5 worm cellular contexts compared by ENCODE assay signal in genomic region chrII:6324086-6324485, ce11.
TF ChIP-seq lines count a peak whose summit lies in the region.

sma-6 (plus strand) TSS chrII:6324484.

TF ChIP-seq in whole organism, L1 larva, 84 proteins besides CTCF, POLR2A, EP300 and RAD21:
- peak in 1 of 6 experiments; percentile 63 for TF ChIP-seq elt-3 (tag; optimal IDR thresholded peaks at IDR 0.05; lab: Kevin White, UChicago)
- no peak for TF ChIP-seq lin-39 (tag; optimal IDR thresholded peaks at IDR 0.05; lab: Kevin White, UChicago)
- peak in 1 of 3 experiments; percentile 7 for TF ChIP-seq dpl-1 (GFP tag; optimal IDR thresholded peaks at IDR 0.05; lab: Kevin White, UChicago)
- TF ChIP-seq vab-15 (tag; optimal IDR thresholded peaks at IDR 0.05; lab: Kevin White, UChicago): no peak
- peak in 1 of 2 experiments; percentile 37 for TF ChIP-seq lin-35 (GFP tag; optimal IDR thresholded peaks at IDR 0.05; lab: Kevin White, UChicago)
- TF ChIP-seq lir-3 (tag; optimal IDR thresholded peaks at IDR 0.05; lab: Kevin White, UChicago; ENCODE audit: poor library complexity): no peak
- TF ChIP-seq pax-3 (tag; optimal IDR thresholded peaks at IDR 0.05; lab: Kevin White, UChicago): no peak
- no peak for TF ChIP-seq efl-1 (optimal IDR thresholded peaks at IDR 0.05; lab: Kevin White, UChicago)
- peak in 1 of 2 experiments; percentile 94 for TF ChIP-seq efl-1 (GFP tag; optimal IDR thresholded peaks at IDR 0.05 in 1 of 2; lab: Kevin White, UChicago)
- TF ChIP-seq blmp-1 (tag; optimal IDR thresholded peaks at IDR 0.05; lab: Kevin White, UChicago): peak; percentile 68
- no peak for TF ChIP-seq nhr-85 (tag; lab: Kevin White, UChicago)
- peak in 1 of 2 experiments; percentile 23 for TF ChIP-seq lsy-2 (tag; optimal IDR thresholded peaks at IDR 0.05; lab: Kevin White, UChicago)
- no peak for TF ChIP-seq elt-2 (tag; optimal IDR thresholded peaks at IDR 0.05; lab: Kevin White, UChicago)
- peak; percentile 46 for TF ChIP-seq lin-14 (GFP tag; optimal IDR thresholded peaks at IDR 0.05; lab: Kevin White, UChicago)
- no peak for TF ChIP-seq nhr-84 (tag; optimal IDR thresholded peaks at IDR 0.05; lab: Kevin White, UChicago)
- TF ChIP-seq snu-23 (GFP tag; optimal IDR thresholded peaks at IDR 0.05; lab: Kevin White, UChicago): peak; percentile 10
- TF ChIP-seq ceh-8 (GFP tag; optimal IDR thresholded peaks at IDR 0.05; lab: Kevin White, UChicago): no peak

TF ChIP-seq in whole organism, L2 larva, 48 proteins besides CTCF, POLR2A, EP300 and RAD21:
- no peak for TF ChIP-seq nhr-129 (tag; optimal IDR thresholded peaks at IDR 0.05; lab: Kevin White, UChicago)
- no peak for TF ChIP-seq egl-27 (tag; optimal IDR thresholded peaks at IDR 0.05; lab: Kevin White, UChicago)
- TF ChIP-seq crh-2 (tag; optimal IDR thresholded peaks at IDR 0.05; lab: Kevin White, UChicago): no peak
- TF ChIP-seq fos-1 (tag; optimal IDR thresholded peaks at IDR 0.05; lab: Kevin White, UChicago): peak; percentile 32
- no peak for TF ChIP-seq Y55F3AM.14 (GFP tag; optimal IDR thresholded peaks at IDR 0.05; lab: Kevin White, UChicago)
- TF ChIP-seq unc-39 (tag; optimal IDR thresholded peaks at IDR 0.05; lab: Kevin White, UChicago): no peak
- TF ChIP-seq sma-3 (GFP tag; optimal IDR thresholded peaks at IDR 0.05; lab: Kevin White, UChicago): peak; percentile 50
- TF ChIP-seq ceh-16 (tag; optimal IDR thresholded peaks at IDR 0.05; lab: Kevin White, UChicago): no peak
- TF ChIP-seq zag-1 (tag; optimal IDR thresholded peaks at IDR 0.05; lab: Kevin White, UChicago): no peak

TF ChIP-seq in whole organism, L3 larva, 47 proteins besides CTCF, POLR2A, EP300 and RAD21:
- TF ChIP-seq ceh-28 (tag; optimal IDR thresholded peaks at IDR 0.05; lab: Kevin White, UChicago) (no peak), fkh-10 (GFP tag; optimal IDR thresholded peaks at IDR 0.05; lab: Kevin White, UChicago) (no peak), nhr-12 (tag; optimal IDR thresholded peaks at IDR 0.05; lab: Kevin White, UChicago) (no peak), nhr-23 (tag; optimal IDR thresholded peaks at IDR 0.05; lab: Kevin White, UChicago) (peak; percentile 18), lsy-12 (tag; optimal IDR thresholded peaks at IDR 0.05; lab: Kevin White, UChicago) (no peak), nhr-237 (tag; optimal IDR thresholded peaks at IDR 0.05; lab: Kevin White, UChicago) (no peak), unc-39 (tag; optimal IDR thresholded peaks at IDR 0.05; lab: Kevin White, UChicago) (no peak), elt-2 (tag; optimal IDR thresholded peaks at IDR 0.05; lab: Kevin White, UChicago) (peak; percentile 30)

TF ChIP-seq in whole organism, L4 larva, 104 proteins besides CTCF, POLR2A, EP300 and RAD21:
- TF ChIP-seq lin-29 (GFP tag; IDR thresholded peaks at IDR 0.05; lab: Robert Waterston, UW): no peak
- no peak for TF ChIP-seq nhr-11 (tag; optimal IDR thresholded peaks at IDR 0.05; lab: Kevin White, UChicago)
- peak; percentile 22 for TF ChIP-seq pqm-1 (tag; optimal IDR thresholded peaks at IDR 0.05; lab: Kevin White, UChicago)
- no peak for TF ChIP-seq vab-7 (GFP tag; IDR thresholded peaks at IDR 0.05; lab: Robert Waterston, UW)
- peak; percentile 24 for TF ChIP-seq nhr-28 (tag; optimal IDR thresholded peaks at IDR 0.05; lab: Kevin White, UChicago)
- peak; percentile 12 for TF ChIP-seq dve-1 (tag; optimal IDR thresholded peaks at IDR 0.05; lab: Kevin White, UChicago; ENCODE audit: insufficient read depth)

TF ChIP-seq in whole organism, young adult, 124 proteins besides CTCF, POLR2A, EP300 and RAD21:
- TF ChIP-seq hmg-1.2 (GFP tag; IDR thresholded peaks at IDR 0.05; lab: Robert Waterston, UW): peak; percentile 21; the same call in 1 of the 2 replicates
- no peak for TF ChIP-seq lin-40 (tag; optimal IDR thresholded peaks at IDR 0.05; lab: Kevin White, UChicago)
- TF ChIP-seq efl-1 (GFP tag; optimal IDR thresholded peaks at IDR 0.05; lab: Kevin White, UChicago): peak; percentile 6
